Worm (Caenorhabditis elegans) whole organism, late embryonic: ENCODE results near the gene M03F8.6.

Experiments used
- C08G9.2 ChIP-seq: sonication (generic microtip); optimal IDR thresholded peaks from 2 replicates; lab custom pipeline; 2016; ENCODE audit warnings: mild to moderate bottlenecking, missing genetic modification characterization, moderate library complexity, missing compliant biosample characterization
- F13H6.1 ChIP-seq: sonication (generic microtip); optimal IDR thresholded peaks from 2 replicates; lab custom pipeline; 2016; ENCODE audit warnings: missing genetic modification characterization, missing compliant biosample characterization
- K02D7.2 ChIP-seq: sonication (generic microtip); optimal IDR thresholded peaks from 2 replicates; lab custom pipeline; 2017; ENCODE audit warnings: mild to moderate bottlenecking, missing genetic modification characterization, missing compliant biosample characterization
- K09A11.1 ChIP-seq: sonication (generic microtip); optimal IDR thresholded peaks from 2 replicates; lab custom pipeline; 2017; ENCODE audit warnings: antibody characterized with exemption, mild to moderate bottlenecking, missing genetic modification characterization, missing compliant biosample characterization; ENCODE audit not compliant: insufficient read depth
- T23F11.4 ChIP-seq: fragments of 200-800 bp; sonication (Bioruptor generic); optimal IDR thresholded peaks from 2 replicates; lab custom pipeline; 2018; ENCODE audit warnings: mild to moderate bottlenecking, missing genetic modification characterization, missing compliant biosample characterization
- Y22D7AL.16 ChIP-seq: sonication (generic microtip); optimal IDR thresholded peaks from 2 replicates; lab custom pipeline; 2016; ENCODE audit warnings: missing genetic modification characterization, missing compliant biosample characterization
- ceh-18 ChIP-seq: sonication (generic microtip); optimal IDR thresholded peaks from 2 replicates; lab custom pipeline; 2016; ENCODE audit warnings: missing genetic modification characterization, missing compliant biosample characterization
- ceh-24 ChIP-seq: sonication (generic microtip); optimal IDR thresholded peaks from 2 replicates; lab custom pipeline; 2016; ENCODE audit warnings: mild to moderate bottlenecking, missing genetic modification characterization, missing compliant biosample characterization
- ceh-30 ChIP-seq: fragments of 150-350 bp; optimal IDR thresholded peaks from 2 replicates; lab custom pipeline; 2014; ENCODE audit warnings: missing biosample characterization, missing genetic modification characterization
- ceh-31 ChIP-seq: sonication (generic microtip); optimal IDR thresholded peaks from 2 replicates; lab custom pipeline; 2016; ENCODE audit warnings: missing genetic modification characterization, missing compliant biosample characterization
- ceh-34 ChIP-seq: sonication (generic microtip); optimal IDR thresholded peaks from 2 replicates; lab custom pipeline; 2016; ENCODE audit warnings: mild to moderate bottlenecking, missing genetic modification characterization, missing compliant biosample characterization
- ceh-45 ChIP-seq: fragments of 200-800 bp; sonication (Bioruptor generic); IDR thresholded peaks from 2 replicates; pipeline ENCODE4 v1.3.6; 2022; ENCODE audit warnings: missing genetic modification reagents, missing genetic modification characterization, missing compliant biosample characterization
- ceh-6 ChIP-seq: fragments of 200-800 bp; sonication (Bioruptor generic); optimal IDR thresholded peaks from 2 replicates; lab custom pipeline; 2018; ENCODE audit warnings: mild to moderate bottlenecking, missing genetic modification characterization, missing compliant biosample characterization
- ceh-9 ChIP-seq: sonication (generic microtip); optimal IDR thresholded peaks from 2 replicates; lab custom pipeline; 2016; ENCODE audit warnings: mild to moderate bottlenecking, missing genetic modification characterization, inconsistent platforms, missing compliant biosample characterization
- che-1 ChIP-seq: sonication (generic microtip); optimal IDR thresholded peaks from 2 replicates; lab custom pipeline; 2016; ENCODE audit warnings: mild to moderate bottlenecking, missing genetic modification characterization, missing compliant biosample characterization
- eyg-1 ChIP-seq: sonication (generic microtip); optimal IDR thresholded peaks from 2 replicates; lab custom pipeline; 2016; ENCODE audit warnings: missing genotype, missing genetic modification characterization, missing compliant biosample characterization
- fax-1 ChIP-seq: sonication (generic microtip); optimal IDR thresholded peaks from 2 replicates; lab custom pipeline; 2016; ENCODE audit warnings: missing genotype, missing genetic modification characterization, missing compliant biosample characterization
- fkh-10 ChIP-seq: fragments of 150-350 bp; optimal IDR thresholded peaks from 2 replicates; lab custom pipeline; 2014; ENCODE audit warnings: missing biosample characterization, missing genetic modification reagents, missing genetic modification characterization
- fkh-6 ChIP-seq: sonication (generic microtip); optimal IDR thresholded peaks from 2 replicates; lab custom pipeline; 2016; ENCODE audit warnings: missing genetic modification characterization, missing compliant biosample characterization
- gmeb-2 ChIP-seq: sonication (generic microtip); optimal IDR thresholded peaks from 2 replicates; lab custom pipeline; 2016; ENCODE audit warnings: missing genetic modification characterization, inconsistent platforms, missing compliant biosample characterization
- hlh-13 ChIP-seq: fragments of 200-800 bp; sonication (Bioruptor generic); optimal IDR thresholded peaks from 2 replicates; lab custom pipeline; 2018; ENCODE audit warnings: mild to moderate bottlenecking, missing genetic modification characterization, missing compliant biosample characterization
- hlh-30 ChIP-seq: sonication (generic microtip); optimal IDR thresholded peaks from 2 replicates; lab custom pipeline; 2017; ENCODE audit warnings: antibody characterized with exemption, missing genetic modification characterization, missing compliant biosample characterization; ENCODE audit not compliant: insufficient read depth
- lim-6 ChIP-seq: sonication (generic microtip); optimal IDR thresholded peaks from 2 replicates; lab custom pipeline; 2016; ENCODE audit warnings: missing genetic modification characterization, missing compliant biosample characterization
- lin-11 ChIP-seq: fragments of 200-800 bp; sonication (Bioruptor generic); optimal IDR thresholded peaks from 2 replicates; lab custom pipeline; 2018; ENCODE audit warnings: mild to moderate bottlenecking, missing genetic modification characterization, missing compliant biosample characterization
- madf-2 ChIP-seq: sonication (generic microtip); optimal IDR thresholded peaks from 2 replicates; lab custom pipeline; 2017; ENCODE audit warnings: missing genetic modification characterization, missing compliant biosample characterization
- mec-3 ChIP-seq: sonication (generic microtip); optimal IDR thresholded peaks from 2 replicates; lab custom pipeline; 2016; ENCODE audit warnings: borderline replicate concordance, missing genetic modification characterization, missing compliant biosample characterization
- nfya-1 ChIP-seq: sonication (generic microtip); optimal IDR thresholded peaks from 2 replicates; lab custom pipeline; 2017; ENCODE audit warnings: missing genetic modification characterization, mild to moderate bottlenecking, missing compliant biosample characterization, antibody characterized with exemption, moderate library complexity
- npax-4 ChIP-seq: sonication (generic microtip); optimal IDR thresholded peaks from 2 replicates; lab custom pipeline; 2016; ENCODE audit warnings: missing genetic modification characterization, missing compliant biosample characterization
- odd-2 ChIP-seq: sonication (generic microtip); optimal IDR thresholded peaks from 2 replicates; lab custom pipeline; 2017; ENCODE audit warnings: antibody characterized with exemption, mild to moderate bottlenecking, missing genetic modification characterization, missing compliant biosample characterization
- pat-9 ChIP-seq: fragments of 200-800 bp; sonication (Bioruptor generic); optimal IDR thresholded peaks from 2 replicates; lab custom pipeline; 2018; ENCODE audit warnings: mild to moderate bottlenecking, missing genetic modification characterization, moderate library complexity, missing compliant biosample characterization
- pha-4 ChIP-seq: fragments of 150-350 bp; optimal IDR thresholded peaks from 2 replicates; lab custom pipeline; 2018; ENCODE audit warnings: missing biosample characterization, missing genetic modification reagents, missing genetic modification characterization
- pqm-1 ChIP-seq: sonication (generic microtip); optimal IDR thresholded peaks from 2 replicates; lab custom pipeline; 2016; ENCODE audit warnings: missing genetic modification characterization, missing compliant biosample characterization
- pros-1 ChIP-seq: fragments of 150-350 bp; optimal IDR thresholded peaks from 2 replicates; lab custom pipeline; 2014; ENCODE audit warnings: missing biosample characterization, missing genetic modification reagents, missing genetic modification characterization
- ref-2 ChIP-seq: sonication (generic microtip); optimal IDR thresholded peaks from 2 replicates; lab custom pipeline; 2016; ENCODE audit warnings: missing genetic modification characterization, missing compliant biosample characterization
- rnt-1 ChIP-seq: sonication (generic microtip); optimal IDR thresholded peaks from 2 replicates; lab custom pipeline; 2016; ENCODE audit warnings: missing genetic modification characterization, missing compliant biosample characterization
- sdc-2 ChIP-seq: sonication (generic microtip); optimal IDR thresholded peaks from 2 replicates; lab custom pipeline; 2016; ENCODE audit warnings: missing genotype, missing genetic modification characterization, missing compliant biosample characterization
- sox-2 ChIP-seq: fragments of 200-800 bp; sonication (Bioruptor generic); IDR thresholded peaks from 2 replicates; pipeline ENCODE4 v1.3.6; 2022; ENCODE audit warnings: missing genetic modification reagents, missing genetic modification characterization, missing compliant biosample characterization
- sox-4 ChIP-seq: sonication (generic microtip); optimal IDR thresholded peaks from 2 replicates; lab custom pipeline; 2017; ENCODE audit warnings: mild to moderate bottlenecking, missing genetic modification characterization, inconsistent platforms, missing compliant biosample characterization
- ttx-3 ChIP-seq: sonication (generic microtip); optimal IDR thresholded peaks from 2 replicates; lab custom pipeline; 2016; ENCODE audit warnings: missing genetic modification reagents, missing genetic modification characterization, missing compliant biosample characterization
- unc-3 ChIP-seq, 2 experiments: fragments of 200-800 bp in 1 of 2; sonication (Bioruptor generic) in 1 of 2; sonication (generic microtip) in 1 of 2; conservative IDR thresholded peaks in 1 of 2; optimal IDR thresholded peaks in 1 of 2; 2 replicates each; pipeline versions ENCODE4 v1.3.6 to Lab custom; 2016 to 2022; ENCODE audit warnings: missing compliant biosample characterization in 2 of 2, missing genetic modification characterization in 2 of 2, missing genetic modification reagents in 1 of 2
- unc-55 ChIP-seq: sonication (generic microtip); optimal IDR thresholded peaks from 2 replicates; lab custom pipeline; 2017; ENCODE audit warnings: missing biosample characterization, missing genetic modification reagents, missing genetic modification characterization
- zip-5 ChIP-seq: sonication (generic microtip); optimal IDR thresholded peaks from 2 replicates; lab custom pipeline; 2016; ENCODE audit warnings: missing genetic modification characterization, missing compliant biosample characterization
- ztf-16 ChIP-seq: sonication (generic microtip); optimal IDR thresholded peaks from 2 replicates; lab custom pipeline; 2017; ENCODE audit warnings: missing genetic modification characterization, missing compliant biosample characterization

Gene M03F8.6

DNA sequence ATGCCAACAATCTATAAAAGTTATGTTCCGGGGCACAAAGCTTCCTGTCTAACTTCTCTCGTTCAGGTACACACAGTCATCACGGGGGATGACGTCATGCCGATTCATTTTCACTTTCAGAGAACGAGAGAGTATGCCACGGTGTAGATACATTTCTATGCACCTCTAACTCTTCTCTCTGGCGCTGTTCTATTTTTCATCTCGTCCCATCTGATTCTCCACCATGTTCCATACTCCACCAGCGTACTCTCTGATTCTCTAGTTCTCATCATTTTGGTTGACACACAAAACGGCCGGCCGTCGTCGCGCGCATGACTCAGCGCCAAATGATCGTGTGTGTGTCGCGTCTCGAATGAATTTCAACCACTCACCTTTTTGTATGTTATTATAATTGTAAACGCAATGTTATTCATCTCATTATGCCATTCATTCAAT lies 45.7 kb upstream of the M03F8.6 start (continued):
- TF ChIP-seq fkh-6 (tag; lab: Kevin White, UChicago) = no peak
- no peak for TF ChIP-seq pros-1 (tag; lab: Kevin White, UChicago)
- no peak for TF ChIP-seq unc-3 (GFP tag; conservative IDR thresholded peaks at IDR 0.05; lab: Robert Waterston, UW)
- TF ChIP-seq unc-3 (tag; optimal IDR thresholded peaks at IDR 0.05; lab: Kevin White, UChicago) = no peak
- peak; percentile 40 for TF ChIP-seq ceh-34 (tag; lab: Kevin White, UChicago)
- TF ChIP-seq unc-55 (GFP tag; lab: Kevin White, UChicago) = peak; percentile 57
- no peak for TF ChIP-seq madf-2 (tag; lab: Kevin White, UChicago)
- no peak for TF ChIP-seq eyg-1 (tag; lab: Kevin White, UChicago)
- no peak for TF ChIP-seq K09A11.1
- peak; percentile 25 for TF ChIP-seq ref-2 (tag; lab: Kevin White, UChicago)
- TF ChIP-seq ttx-3 (tag; lab: Kevin White, UChicago) = no peak
- no peak for TF ChIP-seq pat-9 (tag; lab: Kevin White, UChicago)
- TF ChIP-seq ceh-31 (tag; lab: Kevin White, UChicago) = peak; percentile 83
- no peak for TF ChIP-seq hlh-13 (GFP tag; lab: Kevin White, UChicago)
- no peak for TF ChIP-seq npax-4 (tag; lab: Kevin White, UChicago)
- no peak for TF ChIP-seq gmeb-2
- TF ChIP-seq fax-1 = peak; percentile 22
- no peak for TF ChIP-seq lim-6
- peak; percentile 80 for TF ChIP-seq hlh-30
- TF ChIP-seq zip-5 (tag; lab: Kevin White, UChicago) = no peak
- TF ChIP-seq fkh-10 (GFP tag; lab: Kevin White, UChicago) = no peak
- TF ChIP-seq ztf-16 (tag; lab: Kevin White, UChicago) = peak; percentile 10
- TF ChIP-seq sox-2 (GFP tag; lab: Robert Waterston, UW) = no peak
- TF ChIP-seq ceh-30 = no peak
- no peak for TF ChIP-seq sox-4 (tag; lab: Kevin White, UChicago)
- TF ChIP-seq pha-4 (tag; lab: Kevin White, UChicago) = no peak

- TF ChIP-seq F13H6.1 (tag; lab: Kevin White, UChicago) (no peak), T23F11.4 (GFP tag; lab: Kevin White, UChicago) (no peak), ceh-24 (tag; lab: Kevin White, UChicago) (no peak), odd-2 (tag; lab: Kevin White, UChicago) (no peak), gmeb-2 (no peak), Y22D7AL.16 (tag; lab: Kevin White, UChicago) (no peak), nfya-1 (tag; lab: Kevin White, UChicago) (no peak), sdc-2 (tag; lab: Kevin White, UChicago) (no peak), ceh-45 (GFP tag; lab: Robert Waterston, UW) (no peak), ceh-9 (no peak), pat-9 (tag; lab: Kevin White, UChicago) (no peak), lin-11 (tag; lab: Kevin White, UChicago) (no peak), ttx-3 (tag; lab: Kevin White, UChicago) (no peak), ceh-18 (no peak)
These were observed 41.5 kb upstream of the M03F8.6 start, which contains the start of gene cpg-4 for ce11 chrV:5996114-5996513. Gene cpg-4, plus strand, starts transcription at chrV:5996416.

- TF ChIP-seq ceh-6 (no peak), gmeb-2 (no peak), sox-2 (GFP tag; lab: Robert Waterston, UW) (no peak), che-1 (tag; lab: Kevin White, UChicago) (no peak), C08G9.2 (no peak), mec-3 (tag; lab: Kevin White, UChicago) (no peak), rnt-1 (tag; lab: Kevin White, UChicago) (peak; percentile 39), unc-55 (GFP tag; lab: Kevin White, UChicago) (peak; percentile 84), K02D7.2 (tag; lab: Kevin White, UChicago) (no peak), pqm-1 (no peak)
These were observed 41.0 kb upstream of the M03F8.6 start for ce11 chrV:5995598-5995997.
